Worm (Caenorhabditis elegans): ENCODE measurements around the gene Y57G7A.3.

The Y57G7A.3 gene

DNA sequence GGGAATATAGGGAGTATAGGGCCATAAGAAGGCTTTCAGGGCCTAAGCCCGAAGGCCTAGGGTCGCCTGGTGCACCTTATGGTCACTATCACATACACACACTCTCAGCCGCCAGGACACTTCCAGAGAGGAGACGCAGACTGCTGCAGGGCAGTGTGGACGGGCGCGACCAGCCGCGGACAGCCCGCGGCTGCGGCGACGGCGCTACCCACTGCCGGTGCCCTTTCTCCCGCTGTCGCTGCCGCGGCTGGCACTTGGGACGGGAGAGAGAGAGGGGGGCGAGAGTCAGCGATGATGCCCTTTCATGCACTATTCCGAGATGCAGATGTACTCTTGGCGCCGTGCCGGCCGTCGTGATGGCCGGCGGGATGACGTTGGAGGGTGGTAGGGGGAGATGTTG, 47.7 kb upstream of the Y57G7A.3 start (continued):
- TF ChIP-seq ztf-1 (GFP tag; conservative IDR thresholded peaks at IDR 0.05) (no peak), lin-11 (tag; optimal IDR thresholded peaks at IDR 0.05) (peak; percentile 42)

DNA sequence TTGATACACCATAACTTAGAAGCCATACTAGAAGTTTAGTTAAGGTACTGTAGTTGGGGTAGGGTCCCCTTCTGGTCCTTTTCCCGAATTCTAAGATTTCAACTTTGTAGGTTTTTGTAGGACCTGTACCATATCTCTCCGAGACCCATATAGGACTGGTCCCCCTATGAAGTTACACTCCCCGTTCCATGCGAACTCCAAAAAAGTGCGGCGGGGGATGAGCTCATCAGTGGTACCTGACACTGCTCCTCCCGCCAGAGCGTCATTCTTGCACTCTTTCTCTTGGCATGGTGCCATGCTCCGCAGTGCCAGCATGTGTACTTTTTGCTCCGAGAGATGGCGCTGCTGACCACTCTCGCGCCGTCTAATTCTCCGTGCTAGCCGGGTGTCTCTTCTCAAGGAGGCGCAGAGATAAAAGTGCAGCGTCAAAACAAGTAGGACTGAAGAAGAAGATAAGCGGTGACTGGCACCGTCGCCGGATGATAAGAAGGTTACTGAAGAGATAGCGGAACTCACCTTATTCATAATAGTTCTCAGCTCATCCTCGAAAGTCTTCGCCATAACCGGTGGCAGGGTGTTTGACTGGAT, 46.1 kb upstream of the Y57G7A.3 start:
- no peak for TF ChIP-seq lin-13 (GFP tag; optimal IDR thresholded peaks at IDR 0.05)
- TF ChIP-seq sma-3 (GFP tag; optimal IDR thresholded peaks at IDR 0.05): peak; percentile 18
- no peak for TF ChIP-seq lin-11 (tag; optimal IDR thresholded peaks at IDR 0.05)
- TF ChIP-seq sem-4 (tag; optimal IDR thresholded peaks at IDR 0.05): no peak
- no peak for TF ChIP-seq ztf-11 (tag; optimal IDR thresholded peaks at IDR 0.05)
- TF ChIP-seq fos-1 (tag; optimal IDR thresholded peaks at IDR 0.05): peak; percentile 50
- peak; percentile 52 for TF ChIP-seq nhr-21 (tag; optimal IDR thresholded peaks at IDR 0.05)
- peak in 1 of 2 experiments; percentile 57 for TF ChIP-seq lsy-2 (tag; optimal IDR thresholded peaks at IDR 0.05)
- no peak for TF ChIP-seq snpc-4 (tag; optimal IDR thresholded peaks at IDR 0.05)
- TF ChIP-seq mdl-1 (tag; optimal IDR thresholded peaks at IDR 0.05): peak; percentile 19 to 31
- TF ChIP-seq mbf-1 (tag; optimal IDR thresholded peaks at IDR 0.05): no peak
- TF ChIP-seq dmd-4 (tag; optimal IDR thresholded peaks at IDR 0.05): no peak
- no peak for TF ChIP-seq elt-3 (tag; optimal IDR thresholded peaks at IDR 0.05)
- TF ChIP-seq peb-1 (tag; optimal IDR thresholded peaks at IDR 0.05): no peak
- TF ChIP-seq R02D3.7 (tag; optimal IDR thresholded peaks at IDR 0.05): no peak
- TF ChIP-seq gmeb-1 (tag; optimal IDR thresholded peaks at IDR 0.05): no peak
- TF ChIP-seq F13H6.1 (tag; optimal IDR thresholded peaks at IDR 0.05): peak; percentile 88
- no peak for TF ChIP-seq unc-55 (GFP tag; optimal IDR thresholded peaks at IDR 0.05)
- no peak for TF ChIP-seq unc-39 (tag; optimal IDR thresholded peaks at IDR 0.05)
- TF ChIP-seq nhr-10 (tag; optimal IDR thresholded peaks at IDR 0.05): no peak
- TF ChIP-seq nhr-77 (tag; optimal IDR thresholded peaks at IDR 0.05): no peak
- peak; percentile 51 for TF ChIP-seq nhr-11 (tag; optimal IDR thresholded peaks at IDR 0.05)
- no peak for TF ChIP-seq ztf-4 (tag; optimal IDR thresholded peaks at IDR 0.05)
- no peak for TF ChIP-seq mab-5 (tag; optimal IDR thresholded peaks at IDR 0.05)
- TF ChIP-seq lin-39 (tag; optimal IDR thresholded peaks at IDR 0.05): no peak
- TF ChIP-seq unc-62 (GFP tag; optimal IDR thresholded peaks at IDR 0.05): no peak
- no peak for TF ChIP-seq ZK546.5 (tag; optimal IDR thresholded peaks at IDR 0.05)
- TF ChIP-seq nhr-6 (tag; optimal IDR thresholded peaks at IDR 0.05): no peak
- no peak for TF ChIP-seq ceh-16 (tag; optimal IDR thresholded peaks at IDR 0.05)
- peak; percentile 37 for TF ChIP-seq egl-27 (tag; optimal IDR thresholded peaks at IDR 0.05)
- TF ChIP-seq elt-1 (tag; optimal IDR thresholded peaks at IDR 0.05): no peak
- no peak for TF ChIP-seq nhr-25 (tag; optimal IDR thresholded peaks at IDR 0.05)
- peak; percentile 62 for TF ChIP-seq zag-1 (tag; optimal IDR thresholded peaks at IDR 0.05)
- TF ChIP-seq ztf-1 (GFP tag; conservative IDR thresholded peaks at IDR 0.05): no peak
- no peak for TF ChIP-seq crh-2 (tag; optimal IDR thresholded peaks at IDR 0.05)
- TF ChIP-seq blmp-1 (tag; optimal IDR thresholded peaks at IDR 0.05; ENCODE audit: insufficient read depth): no peak
- no peak for TF ChIP-seq nhr-12 (tag; optimal IDR thresholded peaks at IDR 0.05)
- TF ChIP-seq nhr-23 (tag; optimal IDR thresholded peaks at IDR 0.05): no peak
- no peak for TF ChIP-seq ama-1 (optimal IDR thresholded peaks at IDR 0.05)
- no peak for TF ChIP-seq nhr-129 (tag; optimal IDR thresholded peaks at IDR 0.05)
- TF ChIP-seq alr-1 (tag; optimal IDR thresholded peaks at IDR 0.05): no peak
- TF ChIP-seq aly-2 (tag; optimal IDR thresholded peaks at IDR 0.05): no peak
- no peak for TF ChIP-seq ceh-82 (tag; optimal IDR thresholded peaks at IDR 0.05)
- TF ChIP-seq sma-9 (GFP tag; optimal IDR thresholded peaks at IDR 0.05): peak; percentile 63
- TF ChIP-seq sma-9 (tag; optimal IDR thresholded peaks at IDR 0.05): no peak
- no peak for TF ChIP-seq nhr-237 (tag; optimal IDR thresholded peaks at IDR 0.05)

Measured in whole organism, L2 larva.